Fruit fly (Drosophila melanogaster) whole organism, wandering third instar larva: Measurements from ENCODE around the gene Cf2.

ENCODE experiments used
- Dif ChIP-seq: fragments of 200-275, 200-300 bp; sonication (Bioruptor generic); optimal IDR thresholded peaks from 2 replicates; lab custom pipeline; 2018; ENCODE audit warnings: missing biosample characterization, missing genetic modification characterization; ENCODE audit not compliant: partially characterized antibody
- Mio ChIP-seq: sonication (Bioruptor generic); optimal IDR thresholded peaks from 2 replicates; lab custom pipeline; 2016; ENCODE audit warnings: missing biosample characterization, missing genetic modification characterization
- Myc ChIP-seq: fragments of >200 bp; optimal IDR thresholded peaks from 2 replicates; lab custom pipeline; 2017
- dmrt93B ChIP-seq: fragments of 200-800 bp; sonication (Bioruptor generic); optimal IDR thresholded peaks from 2 replicates; lab custom pipeline; 2018; ENCODE audit warnings: missing biosample characterization, mild to moderate bottlenecking, missing genetic modification characterization
- fru ChIP-seq: fragments of 200-800 bp; sonication (Bioruptor generic); optimal IDR thresholded peaks from 3 replicates; lab custom pipeline; 2016; ENCODE audit warnings: missing biosample characterization, mild to moderate bottlenecking, missing genetic modification characterization
- pan ChIP-seq: fragments of >200 bp; optimal IDR thresholded peaks from 2 replicates; lab custom pipeline; 2017
- rgr ChIP-seq: fragments of 200-800 bp; sonication (Bioruptor generic); optimal IDR thresholded peaks from 3 replicates; lab custom pipeline; 2016; ENCODE audit warnings: missing biosample characterization, mild to moderate bottlenecking, missing genetic modification characterization

dm6 chr2L:4868383-4868782 is 14.5 kb downstream of the Cf2 start:
- no peak for TF ChIP-seq pan (lab: Kevin White, UChicago)
- no peak for TF ChIP-seq rgr
- no peak for TF ChIP-seq Mio (GFP tag; lab: Kevin White, UChicago)
- no peak for TF ChIP-seq fru
- no peak for TF ChIP-seq dmrt93B (GFP tag; lab: Kevin White, UChicago)
- TF ChIP-seq Dif (GFP tag; lab: Kevin White, UChicago), result no peak
- TF ChIP-seq Myc (lab: Kevin White, UChicago), result no peak
